Worm (Caenorhabditis elegans) whole organism, young adult: ENCODE data around the gene Y46H3D.1.

ENCODE experiments used
- B0019.2 ChIP-seq: fragments of 200-800 bp; sonication (Bioruptor generic); conservative IDR thresholded peaks from 2 replicates; pipeline ENCODE4 v1.3.6; 2022; ENCODE audit warnings: missing genetic modification reagents, missing genetic modification characterization, missing compliant biosample characterization
- C06A6.2 ChIP-seq: fragments of 200-800 bp; sonication (Bioruptor generic); conservative IDR thresholded peaks from 2 replicates; pipeline ENCODE4 v1.3.6; 2022; ENCODE audit warnings: missing genetic modification characterization, missing compliant biosample characterization
- F55B11.4 ChIP-seq: sonication (generic microtip); optimal IDR thresholded peaks from 2 replicates; lab custom pipeline; 2016; ENCODE audit warnings: missing compliant biosample characterization, missing genetic modification characterization, borderline replicate concordance; ENCODE audit not compliant: insufficient read depth
- F57A8.1 ChIP-seq: fragments of 200-800 bp; sonication (Bioruptor generic); optimal IDR thresholded peaks from 2 replicates; lab custom pipeline; 2018; ENCODE audit warnings: mild to moderate bottlenecking, missing genetic modification characterization, moderate library complexity, missing compliant biosample characterization
- ama-1 ChIP-seq, 3 experiments: fragments of 150-350 bp in 1 of 3; sonication (generic microtip) in 2 of 3; optimal IDR thresholded peaks; 2 replicates each; lab custom pipeline; 2014 to 2018; ENCODE audit warnings: missing biosample characterization in 2 of 3, missing genetic modification characterization in 2 of 3, missing genetic modification reagents in 2 of 3
- aptf-2 ChIP-seq: fragments of 200-800 bp; sonication (Bioruptor generic); conservative IDR thresholded peaks from 2 replicates; pipeline ENCODE4 v1.3.6; 2022; ENCODE audit warnings: missing genetic modification reagents, missing genetic modification characterization, missing compliant biosample characterization
- athp-1 ChIP-seq: sonication (generic microtip); optimal IDR thresholded peaks from 2 replicates; lab custom pipeline; 2017; ENCODE audit warnings: mild to moderate bottlenecking, missing genetic modification characterization, missing compliant biosample characterization
- attf-5 ChIP-seq: fragments of 200-800 bp; sonication (Bioruptor generic); optimal IDR thresholded peaks from 2 replicates; lab custom pipeline; 2018; ENCODE audit warnings: mild to moderate bottlenecking, missing genetic modification characterization, missing compliant biosample characterization
- attf-6 ChIP-seq: fragments of 200-800 bp; sonication (Bioruptor generic); IDR thresholded peaks from 2 replicates; pipeline ENCODE4 v1.3.6; 2022; ENCODE audit warnings: missing genetic modification reagents, missing genetic modification characterization, missing compliant biosample characterization
- bed-1 ChIP-seq: fragments of 200-800 bp; sonication (Bioruptor generic); IDR thresholded peaks from 2 replicates; pipeline ENCODE4 v1.3.6; 2022; ENCODE audit warnings: missing genetic modification reagents, missing genetic modification characterization, missing compliant biosample characterization
- ccch-3 ChIP-seq: fragments of 200-800 bp; sonication (Bioruptor generic); optimal IDR thresholded peaks from 2 replicates; lab custom pipeline; 2018; ENCODE audit warnings: mild to moderate bottlenecking, missing genetic modification characterization, missing compliant biosample characterization
- cebp-2 ChIP-seq: fragments of 200-800 bp; sonication (Bioruptor generic); IDR thresholded peaks from 2 replicates; pipeline ENCODE4 v1.3.6; 2022; ENCODE audit warnings: missing genetic modification characterization, missing compliant biosample characterization
- ceh-91 ChIP-seq: fragments of 200-800 bp; sonication (Bioruptor generic); IDR thresholded peaks from 2 replicates; pipeline ENCODE4 v1.3.6; 2022; ENCODE audit warnings: missing genetic modification reagents, missing genetic modification characterization, missing compliant biosample characterization
- dox-1 ChIP-seq: fragments of 200-800 bp; sonication (Bioruptor generic); IDR thresholded peaks from 2 replicates; pipeline ENCODE4 v1.3.6; 2022; ENCODE audit warnings: missing genetic modification reagents, missing genetic modification characterization, missing compliant biosample characterization
- dpff-1 ChIP-seq: sonication (generic microtip); optimal IDR thresholded peaks from 2 replicates; lab custom pipeline; 2017; ENCODE audit warnings: mild to moderate bottlenecking, missing genetic modification characterization, missing compliant biosample characterization
- efl-1 ChIP-seq: fragments of 150-350 bp; optimal IDR thresholded peaks from 2 replicates; lab custom pipeline; 2014; ENCODE audit warnings: missing biosample characterization, missing genetic modification reagents, missing genetic modification characterization
- hlh-26 ChIP-seq: fragments of 200-800 bp; sonication (Bioruptor generic); conservative IDR thresholded peaks from 2 replicates; pipeline ENCODE4 v1.3.6; 2022; ENCODE audit warnings: missing genetic modification reagents, missing genetic modification characterization, missing compliant biosample characterization
- hmg-20 ChIP-seq: fragments of 200-800 bp; sonication (Bioruptor generic); IDR thresholded peaks from 2 replicates; pipeline ENCODE4 v1.3.6; 2022; ENCODE audit warnings: missing genetic modification reagents, missing genetic modification characterization, missing compliant biosample characterization
- lag-1 ChIP-seq: fragments of 200-800 bp; sonication (Bioruptor generic); IDR thresholded peaks from 2 replicates; pipeline ENCODE4 v1.3.6; 2022; ENCODE audit warnings: missing genetic modification reagents, missing genetic modification characterization, missing compliant biosample characterization
- lin-35 ChIP-seq, 3 experiments: fragments of 150-350 bp in 2 of 3; sonication (generic microtip) in 1 of 3; optimal IDR thresholded peaks; 2 replicates each; lab custom pipeline; 2014 to 2018; ENCODE audit warnings: missing biosample characterization in 3 of 3, missing genetic modification characterization in 3 of 3, missing genetic modification reagents in 3 of 3
- lsl-1 ChIP-seq: fragments of 200-800 bp; sonication (Bioruptor generic); optimal IDR thresholded peaks from 2 replicates; lab custom pipeline; 2018; ENCODE audit warnings: mild to moderate bottlenecking, missing genetic modification characterization, moderate library complexity, missing compliant biosample characterization
- mes-4 ChIP-seq: sonication (generic microtip); optimal IDR thresholded peaks from 2 replicates; lab custom pipeline; 2016; ENCODE audit warnings: missing genotype, missing genetic modification characterization, missing compliant biosample characterization
- nhr-27 ChIP-seq: fragments of 200-800 bp; sonication (Bioruptor generic); optimal IDR thresholded peaks from 2 replicates; lab custom pipeline; 2018; ENCODE audit warnings: mild to moderate bottlenecking, missing genetic modification characterization, moderate library complexity, missing compliant biosample characterization
- nhr-90 ChIP-seq: sonication (generic microtip); optimal IDR thresholded peaks from 2 replicates; lab custom pipeline; 2016; ENCODE audit warnings: missing genotype, mild to moderate bottlenecking, missing genetic modification characterization, missing compliant biosample characterization
- pha-4 ChIP-seq: fragments of 150-350 bp; sonication (generic microtip); optimal IDR thresholded peaks from 2 replicates; lab custom pipeline; 2014; ENCODE audit warnings: missing biosample characterization, missing genetic modification reagents, missing genetic modification characterization
- snpc-1.1 ChIP-seq: sonication (generic microtip); optimal IDR thresholded peaks from 2 replicates; lab custom pipeline; 2017; ENCODE audit warnings: missing genetic modification characterization, mild to moderate bottlenecking, missing compliant biosample characterization, antibody characterized with exemption, moderate library complexity, missing genotype, missing genetic modification reagents; ENCODE audit not compliant: insufficient read depth
- snpc-1.3 ChIP-seq: sonication (generic microtip); optimal IDR thresholded peaks from 2 replicates; lab custom pipeline; 2017; ENCODE audit warnings: missing genetic modification characterization, mild to moderate bottlenecking, missing compliant biosample characterization, antibody characterized with exemption, moderate library complexity, missing genotype, missing genetic modification reagents; ENCODE audit not compliant: insufficient read depth
- snpc-3.4 ChIP-seq: sonication (generic microtip); optimal IDR thresholded peaks from 2 replicates; lab custom pipeline; 2017; ENCODE audit warnings: missing genetic modification characterization, mild to moderate bottlenecking, missing compliant biosample characterization, antibody characterized with exemption, moderate library complexity, missing genotype, missing genetic modification reagents
- somi-1 ChIP-seq: fragments of 200-800 bp; sonication (Bioruptor generic); optimal IDR thresholded peaks from 2 replicates; lab custom pipeline; 2018; ENCODE audit warnings: mild to moderate bottlenecking, missing genetic modification characterization, missing compliant biosample characterization
- unc-130 ChIP-seq: sonication (generic microtip); optimal IDR thresholded peaks from 2 replicates; lab custom pipeline; 2016; ENCODE audit warnings: missing genetic modification reagents, missing genetic modification characterization, missing compliant biosample characterization
- zim-3 ChIP-seq: sonication (generic microtip); optimal IDR thresholded peaks from 2 replicates; lab custom pipeline; 2017; ENCODE audit warnings: mild to moderate bottlenecking, missing genetic modification characterization, moderate library complexity, missing compliant biosample characterization
- ztf-22 ChIP-seq: fragments of 200-800 bp; sonication (Bioruptor generic); optimal IDR thresholded peaks from 2 replicates; lab custom pipeline; 2018; ENCODE audit warnings: mild to moderate bottlenecking, missing genetic modification characterization, moderate library complexity, missing compliant biosample characterization
- ztf-26 ChIP-seq: sonication (generic microtip); optimal IDR thresholded peaks from 2 replicates; lab custom pipeline; 2017; ENCODE audit warnings: missing genetic modification characterization, missing compliant biosample characterization

Gene Y46H3D.1

ce11 chrV:1664921-1665320 lies 22.6 kb downstream of the Y46H3D.1 start, which contains the start of gene K04F1.9 (continued):
- no peak for TF ChIP-seq snpc-3.4 (tag; lab: Kevin White, UChicago)

DNA sequence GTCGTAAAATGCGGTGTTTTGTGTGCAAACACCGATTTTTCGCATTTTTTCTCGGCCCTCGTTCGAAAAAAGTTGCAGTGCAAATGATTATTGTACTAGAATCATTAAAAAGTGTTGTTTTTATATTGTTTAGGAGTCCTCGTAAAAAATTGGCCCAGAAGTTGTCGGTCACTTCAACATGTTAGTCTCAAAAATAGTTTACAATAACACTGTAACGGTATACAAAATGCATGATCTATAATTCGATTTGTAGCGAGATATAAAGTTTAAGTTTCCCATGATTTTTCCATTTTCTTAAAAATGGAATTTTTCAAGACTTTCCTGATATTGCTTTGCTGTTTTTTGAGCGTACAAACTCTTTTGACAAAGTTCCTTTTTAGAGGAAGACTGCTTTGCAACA lies 24.6 kb downstream of the Y46H3D.1 start, which contains the start of gene K04F1.8:
Gene K04F1.8 (plus strand): TSS at position 301 of the 400 bp plus-strand sequence.
- TF ChIP-seq unc-130 (no peak), snpc-1.3 (tag; lab: Kevin White, UChicago) (no peak), hmg-20 (GFP tag; lab: Robert Waterston, UW) (no peak), ztf-26 (tag; lab: Kevin White, UChicago) (no peak), aptf-2 (no peak), nhr-27 (tag; lab: Kevin White, UChicago) (no peak), pha-4 (tag; lab: Kevin White, UChicago) (no peak), B0019.2 (no peak), ceh-91 (GFP tag; lab: Robert Waterston, UW) (no peak), nhr-90 (tag; lab: Kevin White, UChicago) (no peak), bed-1 (GFP tag; lab: Robert Waterston, UW) (no peak), ama-1 (optimal IDR thresholded peaks at IDR 0.05; lab: Kevin White, UChicago) (no peak), ama-1 (GFP tag; optimal IDR thresholded peaks at IDR 0.05; lab: Kevin White, UChicago) (no peak), ztf-22 (GFP tag; lab: Kevin White, UChicago) (no peak), lag-1 (GFP tag; lab: Robert Waterston, UW) (no peak), dpff-1 (no peak)

- TF ChIP-seq lin-35 (GFP tag; optimal IDR thresholded peaks at IDR 0.05; lab: Kevin White, UChicago) (no peak), athp-1 (tag; lab: Kevin White, UChicago) (no peak), C06A6.2 (GFP tag; lab: Robert Waterston, UW) (no peak), mes-4 (tag; lab: Kevin White, UChicago) (no peak), attf-5 (GFP tag; lab: Kevin White, UChicago) (no peak), lsl-1 (GFP tag; lab: Kevin White, UChicago) (no peak), F55B11.4 (no peak), somi-1 (GFP tag; lab: Kevin White, UChicago) (no peak), attf-6 (GFP tag; lab: Robert Waterston, UW) (no peak), snpc-1.1 (tag; lab: Kevin White, UChicago) (no peak), lag-1 (GFP tag; lab: Robert Waterston, UW) (no peak), efl-1 (no peak), bed-1 (GFP tag; lab: Robert Waterston, UW) (no peak), hlh-26 (GFP tag; lab: Robert Waterston, UW) (no peak), zim-3 (tag; lab: Kevin White, UChicago) (no peak)
Measured at ce11 chrV:1668216-1668615, 25.9 kb downstream of the Y46H3D.1 start, which contains the start of gene irld-42. TSS of gene irld-42 (plus strand) at chrV:1668516.

DNA sequence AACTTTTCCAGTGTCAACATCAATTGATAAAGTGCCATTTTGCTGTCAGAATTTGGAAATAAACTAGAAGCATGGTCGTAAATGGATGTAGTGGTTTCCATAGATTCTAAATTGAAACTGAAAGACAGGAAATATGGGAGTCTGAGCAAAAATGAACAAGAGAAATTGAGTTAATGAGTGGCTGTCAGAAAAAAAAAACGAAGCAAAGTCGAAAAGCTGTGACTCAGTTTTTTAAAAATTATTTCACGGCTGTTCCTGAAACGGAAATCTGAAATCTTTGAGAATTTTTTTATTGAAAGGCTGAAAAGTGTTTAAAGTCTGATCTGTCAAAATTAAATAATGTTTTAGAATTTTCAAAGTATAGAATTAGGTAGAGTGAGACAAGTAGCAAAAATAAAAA lies 35.9 kb downstream of the Y46H3D.1 start, which contains the start of gene srw-98:
Gene srw-98 (minus strand): TSS at position 101 of the 400 bp plus-strand sequence.
- TF ChIP-seq ccch-3 (no peak), F57A8.1 (GFP tag; lab: Kevin White, UChicago) (no peak), dox-1 (GFP tag; lab: Robert Waterston, UW) (no peak), cebp-2 (GFP tag; lab: Robert Waterston, UW) (no peak)
